Worm (Caenorhabditis elegans) whole organism, L3 larva: ENCODE results near the gene F29A7.8.

ENCODE experiments used
- aly-2 ChIP-seq: fragments of 150-350 bp; optimal IDR thresholded peaks from 2 replicates; lab custom pipeline; 2014; ENCODE audit warnings: missing biosample characterization, missing genetic modification characterization
- ceh-16 ChIP-seq: sonication (generic microtip); optimal IDR thresholded peaks from 2 replicates; lab custom pipeline; 2017; ENCODE audit warnings: missing biosample characterization, missing genetic modification characterization
- ceh-28 ChIP-seq: fragments of 150-350 bp; optimal IDR thresholded peaks from 2 replicates; lab custom pipeline; 2014; ENCODE audit warnings: missing biosample characterization, missing genetic modification reagents, missing genetic modification characterization
- ceh-82 ChIP-seq: fragments of 150-350 bp; optimal IDR thresholded peaks from 2 replicates; lab custom pipeline; 2014; ENCODE audit warnings: missing biosample characterization, missing genetic modification characterization
- ceh-9 ChIP-seq: sonication (generic microtip); optimal IDR thresholded peaks from 2 replicates; lab custom pipeline; 2018; ENCODE audit warnings: missing biosample characterization, missing genetic modification characterization
- daf-12 ChIP-seq: fragments of 150-350 bp; optimal IDR thresholded peaks from 2 replicates; lab custom pipeline; 2014; ENCODE audit warnings: missing biosample characterization, missing genetic modification reagents, missing genetic modification characterization
- egl-27 ChIP-seq: sonication (generic microtip); optimal IDR thresholded peaks from 4 replicates; lab custom pipeline; 2017; ENCODE audit warnings: missing biosample characterization, missing genetic modification reagents, missing genetic modification characterization
- elt-1 ChIP-seq: fragments of 150-350 bp; optimal IDR thresholded peaks from 2 replicates; lab custom pipeline; 2014; ENCODE audit warnings: missing biosample characterization, missing genetic modification characterization
- elt-2 ChIP-seq: sonication (generic microtip); optimal IDR thresholded peaks from 2 replicates; lab custom pipeline; 2016; ENCODE audit warnings: missing genetic modification reagents, mild to moderate bottlenecking, missing genetic modification characterization, missing compliant biosample characterization
- elt-3 ChIP-seq, 3 experiments: fragments of 150-350 bp in 1 of 3; sonication (generic microtip) in 2 of 3; optimal IDR thresholded peaks; 2 replicates in 2 of 3; 4 replicates in 1 of 3; lab custom pipeline; 2014 to 2017; ENCODE audit warnings: missing biosample characterization in 3 of 3, missing genetic modification characterization in 3 of 3
- fkh-2 ChIP-seq: fragments of 150-350 bp; optimal IDR thresholded peaks from 2 replicates; lab custom pipeline; 2014; ENCODE audit warnings: missing biosample characterization, missing genetic modification reagents, missing genetic modification characterization
- hmg-11 ChIP-seq: sonication (generic microtip); optimal IDR thresholded peaks from 2 replicates; lab custom pipeline; 2016; ENCODE audit warnings: missing genetic modification characterization, missing compliant biosample characterization
- jun-1 ChIP-seq: fragments of 150-350 bp; optimal IDR thresholded peaks from 2 replicates; lab custom pipeline; 2014; ENCODE audit warnings: missing biosample characterization, missing genetic modification reagents, missing genetic modification characterization
- lin-15B ChIP-seq: fragments of 150-350 bp; optimal IDR thresholded peaks from 2 replicates; lab custom pipeline; 2014; ENCODE audit warnings: missing biosample characterization, missing genetic modification characterization
- lin-39 ChIP-seq: fragments of 150-350 bp; optimal IDR thresholded peaks from 2 replicates; lab custom pipeline; 2018; ENCODE audit warnings: missing biosample characterization, missing genetic modification reagents, missing genetic modification characterization
- mdl-1 ChIP-seq: fragments of 150-350 bp; optimal IDR thresholded peaks from 2 replicates; lab custom pipeline; 2014; ENCODE audit warnings: missing biosample characterization, missing genetic modification characterization
- mml-1 ChIP-seq: fragments of 150-350 bp; sonication (generic microtip); optimal IDR thresholded peaks from 3 replicates; lab custom pipeline; 2014; ENCODE audit warnings: missing biosample characterization, missing genetic modification characterization
- nhr-11 ChIP-seq: fragments of 150-350 bp; optimal IDR thresholded peaks from 2 replicates; lab custom pipeline; 2014; ENCODE audit warnings: missing biosample characterization, missing genetic modification characterization
- nhr-12 ChIP-seq: fragments of 150-350 bp; optimal IDR thresholded peaks from 2 replicates; lab custom pipeline; 2014; ENCODE audit warnings: missing biosample characterization, missing genetic modification characterization
- nhr-23 ChIP-seq: fragments of 150-350 bp; optimal IDR thresholded peaks from 2 replicates; lab custom pipeline; 2014; ENCODE audit warnings: missing biosample characterization, missing genetic modification reagents, missing genetic modification characterization
- nhr-25 ChIP-seq: sonication (generic microtip); optimal IDR thresholded peaks from 2 replicates; lab custom pipeline; 2017; ENCODE audit warnings: missing biosample characterization, missing genetic modification characterization
- nhr-28 ChIP-seq: fragments of 150-350 bp; optimal IDR thresholded peaks from 2 replicates; lab custom pipeline; 2014; ENCODE audit warnings: missing biosample characterization, missing genetic modification characterization
- nhr-43 ChIP-seq: sonication (generic microtip); optimal IDR thresholded peaks from 2 replicates; lab custom pipeline; 2016; ENCODE audit warnings: mild to moderate bottlenecking, missing genetic modification characterization, missing compliant biosample characterization; ENCODE audit not compliant: poor library complexity, severe bottlenecking
- nhr-76 ChIP-seq: fragments of 150-350 bp; sonication (generic microtip); optimal IDR thresholded peaks from 5 replicates; lab custom pipeline; 2014; ENCODE audit warnings: missing biosample characterization, missing genetic modification characterization
- pha-4 ChIP-seq: fragments of 150-350 bp; optimal IDR thresholded peaks from 2 replicates; lab custom pipeline; 2014; ENCODE audit warnings: missing biosample characterization, missing genetic modification reagents, missing genetic modification characterization
- snpc-4 ChIP-seq: fragments of 150-350 bp; optimal IDR thresholded peaks from 2 replicates; lab custom pipeline; 2014; ENCODE audit warnings: missing biosample characterization, missing genetic modification characterization
- tbx-2 ChIP-seq: sonication (generic microtip); optimal IDR thresholded peaks from 2 replicates; lab custom pipeline; 2016; ENCODE audit warnings: mild to moderate bottlenecking, missing genetic modification characterization, missing compliant biosample characterization
- unc-39 ChIP-seq: sonication (generic microtip); optimal IDR thresholded peaks from 4 replicates; lab custom pipeline; 2017; ENCODE audit warnings: missing biosample characterization, missing genetic modification characterization
- unc-62 ChIP-seq: fragments of 150-350 bp; sonication (generic microtip); optimal IDR thresholded peaks from 4 replicates; lab custom pipeline; 2014; ENCODE audit warnings: missing biosample characterization, missing genetic modification reagents, missing genetic modification characterization
- ztf-11 ChIP-seq: fragments of 150-350 bp; optimal IDR thresholded peaks from 2 replicates; lab custom pipeline; 2014; ENCODE audit warnings: missing biosample characterization, missing genetic modification characterization
- ztf-4 ChIP-seq: fragments of 150-350 bp; optimal IDR thresholded peaks from 2 replicates; lab custom pipeline; 2014; ENCODE audit warnings: missing biosample characterization, missing genetic modification characterization

F29A7.8 gene

DNA sequence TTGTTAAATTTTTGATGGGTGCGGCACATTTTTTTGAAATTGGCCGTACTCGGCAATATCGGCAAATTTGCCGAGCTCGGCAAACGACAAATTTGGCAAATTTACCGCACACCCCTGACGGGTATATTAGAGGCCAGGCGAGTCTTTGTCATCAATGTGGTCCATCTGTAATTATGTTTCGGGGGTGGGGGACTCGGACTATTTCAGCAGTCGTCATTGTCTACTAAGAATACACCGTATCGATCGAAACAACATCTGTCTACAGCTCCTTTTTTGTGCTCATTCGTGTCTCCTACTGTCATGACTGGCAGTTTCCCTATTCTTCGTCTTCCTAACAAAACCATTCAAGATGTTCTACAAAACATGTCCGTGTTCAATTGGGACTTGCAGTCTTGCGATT, 8.5 kb upstream of the F29A7.8 start, which contains the start of gene F08D12.15:
TSS of gene F08D12.15 (plus strand) at position 301 of the 400 bp plus-strand sequence.
- no peak for TF ChIP-seq elt-3 (tag; optimal IDR thresholded peaks at IDR 0.05; lab: Kevin White, UChicago)
- TF ChIP-seq snpc-4 (tag; lab: Kevin White, UChicago): no peak
- TF ChIP-seq nhr-23 (tag; lab: Kevin White, UChicago): no peak
- TF ChIP-seq aly-2 (tag; lab: Kevin White, UChicago): no peak
- TF ChIP-seq jun-1 (tag; lab: Kevin White, UChicago): no peak
- no peak for TF ChIP-seq mml-1 (tag; lab: Kevin White, UChicago)
- TF ChIP-seq pha-4: no peak
- no peak for TF ChIP-seq nhr-12 (tag; lab: Kevin White, UChicago)
- TF ChIP-seq mdl-1 (tag; lab: Kevin White, UChicago): no peak
- TF ChIP-seq nhr-28 (tag; lab: Kevin White, UChicago): no peak

DNA sequence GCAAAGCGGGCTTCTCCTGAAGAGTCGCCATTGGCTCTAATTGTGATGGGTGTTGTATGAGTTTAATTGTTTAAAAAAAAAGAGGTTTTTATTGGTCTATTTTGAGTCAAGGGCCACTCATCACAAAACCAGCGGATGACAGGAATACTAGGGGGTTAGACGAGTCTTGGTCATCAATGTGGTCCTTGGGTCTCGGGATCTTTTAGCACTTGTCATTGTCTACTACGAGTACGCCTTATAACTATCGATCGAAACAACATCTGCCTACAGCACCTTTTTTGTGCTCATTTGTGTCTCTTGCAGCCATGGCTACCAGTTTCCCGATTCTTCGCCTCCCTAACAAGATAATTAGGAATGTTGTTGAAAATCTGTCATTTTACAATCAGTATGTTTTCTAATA, 6.8 kb upstream of the F29A7.8 start, which contains the start of gene fbxb-108:
TSS of gene fbxb-108 (plus strand) at position 301 of the 400 bp plus-strand sequence.
- no peak for TF ChIP-seq nhr-76
- TF ChIP-seq, all 47 proteins: peak for 0

DNA sequence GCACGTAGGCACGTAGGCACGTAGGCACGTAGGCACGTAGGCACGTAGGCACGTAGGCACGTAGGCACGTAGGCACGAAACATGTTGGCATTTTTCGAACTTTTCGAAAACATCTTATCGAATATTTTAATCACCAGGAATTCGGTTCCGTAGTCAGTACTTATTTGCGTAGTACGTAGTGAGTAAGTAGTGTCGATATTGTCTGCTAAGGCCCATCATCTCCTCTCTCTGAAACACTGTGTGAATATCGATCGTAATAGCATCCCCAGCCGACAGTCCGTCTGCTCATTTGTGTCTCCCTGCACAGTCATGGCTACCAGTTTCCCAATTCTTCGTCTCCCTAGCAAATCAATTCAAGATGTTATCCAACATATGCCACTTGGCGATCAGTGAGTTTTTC, 4.3 kb upstream of the F29A7.8 start, which contains the start of gene fbxb-106:
TSS of gene fbxb-106 (plus strand) at position 301 of the 400 bp plus-strand sequence.
- TF ChIP-seq mdl-1 (tag; lab: Kevin White, UChicago): no peak
- no peak for TF ChIP-seq unc-39 (tag; lab: Kevin White, UChicago)
- TF ChIP-seq ceh-28 (tag; lab: Kevin White, UChicago): no peak

DNA sequence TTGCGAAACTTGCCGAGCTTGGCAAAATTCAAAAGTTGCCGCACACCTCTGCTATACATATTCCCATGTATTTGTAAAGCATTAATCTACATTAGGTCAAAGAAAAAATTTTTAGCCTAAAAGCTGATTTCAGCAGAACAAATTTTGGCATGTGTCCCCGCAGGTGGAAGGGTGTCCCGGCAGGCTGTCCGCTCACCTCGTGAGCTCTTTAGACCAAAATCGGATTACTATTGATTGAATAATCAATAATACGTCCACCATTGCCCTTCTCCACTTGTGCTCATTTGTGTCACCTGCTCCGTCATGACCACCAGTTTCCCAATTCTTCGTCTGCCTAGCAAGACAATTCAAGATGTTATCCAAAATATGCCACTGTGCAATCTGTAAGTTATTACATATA, 622 bp upstream of the F29A7.8 start, which contains the start of gene fbxb-107:
TSS of gene fbxb-107 (plus strand) at position 297 of the 400 bp plus-strand sequence.
- TF ChIP-seq nhr-25 (tag; lab: Kevin White, UChicago) (no peak), nhr-11 (tag; lab: Kevin White, UChicago) (no peak), snpc-4 (tag; lab: Kevin White, UChicago) (no peak), fkh-2 (tag; lab: Kevin White, UChicago) (no peak), tbx-2 (no peak), unc-39 (tag; lab: Kevin White, UChicago) (no peak), elt-2 (tag; lab: Kevin White, UChicago) (no peak), lin-39 (no peak), elt-1 (tag; lab: Kevin White, UChicago) (no peak), lin-15B (tag; lab: Kevin White, UChicago) (no peak), ztf-11 (tag; lab: Kevin White, UChicago) (no peak), nhr-76 (no peak), elt-3 (tag; optimal IDR thresholded peaks at IDR 0.05; lab: Kevin White, UChicago) (no peak), nhr-43 (tag; lab: Kevin White, UChicago) (no peak), ceh-9 (tag; lab: Kevin White, UChicago) (no peak), daf-12 (tag; lab: Kevin White, UChicago) (no peak), ceh-82 (tag; lab: Kevin White, UChicago) (no peak), egl-27 (tag; lab: Kevin White, UChicago) (no peak)

DNA sequence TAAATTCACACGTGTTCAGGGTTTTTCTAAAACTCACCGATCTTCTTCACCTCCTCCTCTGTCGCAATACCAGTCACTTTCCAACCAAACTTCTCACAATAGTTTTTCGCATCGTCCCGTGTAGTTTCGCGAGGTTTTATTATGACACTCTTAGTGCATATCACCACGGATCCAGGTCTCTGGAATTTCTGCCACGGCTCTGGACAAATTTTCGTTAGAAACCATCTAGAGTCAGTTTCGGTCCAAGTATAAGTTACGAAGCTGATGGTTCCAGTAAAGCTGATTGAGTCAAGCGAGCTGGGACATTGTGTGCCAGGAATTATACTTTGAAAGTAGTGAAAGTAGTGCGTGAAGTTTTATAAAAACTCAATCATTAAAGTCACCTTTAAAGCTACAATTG, 1.5 kb downstream of the F29A7.8 start:
- no peak for TF ChIP-seq mdl-1 (tag; lab: Kevin White, UChicago)
- no peak for TF ChIP-seq hmg-11 (tag; lab: Kevin White, UChicago)
- TF ChIP-seq nhr-76: no peak
- TF ChIP-seq elt-3 (tag; optimal IDR thresholded peaks at IDR 0.05; lab: Kevin White, UChicago): no peak
- TF ChIP-seq unc-62 (GFP tag; lab: Kevin White, UChicago): no peak
- TF ChIP-seq ceh-16 (tag; lab: Kevin White, UChicago): no peak
- TF ChIP-seq aly-2 (tag; lab: Kevin White, UChicago): no peak
- TF ChIP-seq fkh-2 (tag; lab: Kevin White, UChicago): no peak
- TF ChIP-seq elt-2 (tag; lab: Kevin White, UChicago): no peak

DNA sequence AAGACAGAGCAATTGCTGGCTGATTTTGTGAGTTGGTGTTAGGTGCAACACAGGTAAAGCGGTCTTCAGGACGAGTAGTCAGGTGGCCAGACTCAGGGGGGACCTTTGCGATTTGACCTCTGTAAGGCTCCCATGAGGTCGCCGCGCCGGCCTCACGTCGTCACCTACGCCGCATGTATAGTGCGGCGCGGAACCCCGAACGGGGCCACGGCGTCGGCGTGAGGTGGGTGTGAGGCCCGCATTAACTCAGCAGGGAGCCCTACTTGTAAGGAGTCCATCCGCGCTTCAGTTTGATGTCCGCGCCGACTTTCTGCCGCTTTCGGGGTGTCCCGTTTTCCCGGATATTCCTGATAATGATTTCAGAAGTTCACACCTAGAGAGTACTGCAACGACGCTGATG, 3.3 kb downstream of the F29A7.8 start:
- no peak for TF ChIP-seq ztf-4
